Fruit fly (Drosophila melanogaster) whole organism, embryonic: Measurements from ENCODE around the gene velo.

Experiments
- Awh ChIP-seq: fragments of 200-800 bp; sonication (Bioruptor generic); IDR thresholded peaks from 2 replicates; pipeline ENCODE4, ENCODE4 v1.3.6; 2022; ENCODE audit warnings: missing biosample characterization, missing genetic modification characterization
- CG10959 ChIP-seq: fragments of 200-800 bp; sonication (Bioruptor generic); IDR thresholded peaks from 2 replicates; pipeline ENCODE4 v1.3.6; 2022; ENCODE audit warnings: missing biosample characterization, missing genetic modification characterization
- CG12299 ChIP-seq: fragments of 200-800 bp; sonication (Bioruptor generic); optimal IDR thresholded peaks from 2 replicates; lab custom pipeline; 2018; ENCODE audit warnings: missing biosample characterization, mild to moderate bottlenecking, missing genetic modification characterization
- CG15696 ChIP-seq: fragments of 200-800 bp; sonication (Bioruptor generic); optimal IDR thresholded peaks from 2 replicates; lab custom pipeline; 2019; ENCODE audit warnings: missing biosample characterization, mild to moderate bottlenecking, missing genetic modification characterization, moderate library complexity
- Lim3 ChIP-seq: fragments of 200-800 bp; sonication (Bioruptor generic); IDR thresholded peaks from 2 replicates; pipeline ENCODE4 v1.3.6; 2022; ENCODE audit warnings: missing biosample characterization, missing genetic modification characterization
- PHDP ChIP-seq: fragments of 200-800 bp; sonication (Bioruptor generic); optimal IDR thresholded peaks from 3 replicates; lab custom pipeline; 2018; ENCODE audit warnings: missing biosample characterization, mild to moderate bottlenecking, missing genetic modification characterization, moderate library complexity
- bab2 ChIP-seq: fragments of 200-800 bp; sonication (Bioruptor generic); optimal IDR thresholded peaks from 2 replicates; lab custom pipeline; 2016; ENCODE audit warnings: missing biosample characterization, missing genetic modification characterization
- ftz-f1 ChIP-seq: fragments of 200-800 bp; sonication (Bioruptor generic); optimal IDR thresholded peaks from 2 replicates; lab custom pipeline; 2016; ENCODE audit warnings: missing biosample characterization, missing genetic modification characterization
- h ChIP-seq: fragments of >200 bp; optimal IDR thresholded peaks from 2 replicates; lab custom pipeline; 2017

DNA sequence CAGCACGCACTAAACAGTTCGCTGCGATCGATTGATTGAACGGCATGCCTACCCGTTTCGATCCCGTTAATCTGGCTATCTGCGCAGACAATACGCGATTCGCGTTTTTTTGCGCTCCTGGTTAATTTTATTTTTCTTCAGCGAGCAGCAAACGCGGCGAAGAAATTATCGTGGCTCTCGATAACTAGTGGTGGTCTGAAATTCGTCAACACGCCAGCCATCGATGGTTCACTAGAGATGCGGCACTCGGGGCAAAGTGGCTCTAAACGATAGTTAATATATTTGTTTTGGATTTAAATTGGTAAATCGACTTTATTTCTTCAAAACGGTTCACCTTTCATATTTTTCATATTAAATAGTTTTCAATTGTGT lies 9.6 kb downstream of the velo start, which contains the start of gene dikar:
- no peak for TF ChIP-seq CG12299 (tag; lab: Kevin White, UChicago)
- TF ChIP-seq Lim3 (GFP tag; lab: Robert Waterston, UW), result no peak
- peak; percentile 28; the same call in 1 of the 2 replicates for TF ChIP-seq CG10959 (GFP tag; lab: Robert Waterston, UW)
- no peak for TF ChIP-seq Awh (GFP tag; lab: Robert Waterston, UW)
- peak; percentile 4 for TF ChIP-seq bab2 (GFP tag; lab: Kevin White, UChicago)
- TF ChIP-seq PHDP (tag; lab: Kevin White, UChicago), result no peak
- peak; percentile 37 for TF ChIP-seq CG15696 (tag; lab: Kevin White, UChicago)
- no peak for TF ChIP-seq h (lab: Kevin White, UChicago)
- no peak for TF ChIP-seq ftz-f1 (GFP tag; lab: Kevin White, UChicago)
